Fruit fly (Drosophila melanogaster) whole organism, embryonic: Measurements from ENCODE around the gene Gr64a.

Source experiments
- BEAF-32 ChIP-seq: fragments of 200-800 bp; sonication (Bioruptor generic); optimal IDR thresholded peaks from 3 replicates; lab custom pipeline; 2017; ENCODE audit warnings: missing biosample characterization, missing genetic modification characterization, mild to moderate bottlenecking, moderate library complexity, missing genetic modification reagents
- CG10209 ChIP-seq: fragments of 200-800 bp; sonication (Bioruptor generic); optimal IDR thresholded peaks from 3 replicates; lab custom pipeline; 2017; ENCODE audit warnings: missing biosample characterization, mild to moderate bottlenecking, missing genetic modification characterization, missing genetic modification reagents
- CG10267 ChIP-seq: fragments of 200-800 bp; sonication (Bioruptor generic); optimal IDR thresholded peaks from 2 replicates; lab custom pipeline; 2018; ENCODE audit warnings: missing biosample characterization, mild to moderate bottlenecking, missing genetic modification characterization, moderate library complexity
- CG10274 ChIP-seq: fragments of 200-800 bp; sonication (Bioruptor generic); optimal IDR thresholded peaks from 3 replicates; lab custom pipeline; 2017; ENCODE audit warnings: missing biosample characterization, mild to moderate bottlenecking, missing genetic modification characterization
- CG10366 ChIP-seq: fragments of 200-800 bp; sonication (Bioruptor generic); IDR thresholded peaks from 2 replicates; pipeline ENCODE4 v1.3.6; 2022; ENCODE audit warnings: missing biosample characterization, missing genetic modification characterization
- CG10543 ChIP-seq: fragments of 200-800 bp; sonication (Bioruptor generic); optimal IDR thresholded peaks from 3 replicates; lab custom pipeline; 2017; ENCODE audit warnings: missing biosample characterization, mild to moderate bottlenecking, missing genetic modification characterization, moderate library complexity
- CG12236 ChIP-seq: fragments of 200-800 bp; sonication (Bioruptor generic); optimal IDR thresholded peaks from 2 replicates; lab custom pipeline; 2016; ENCODE audit warnings: missing biosample characterization, missing genetic modification characterization
- CG12659 ChIP-seq: fragments of 200-800 bp; sonication (Bioruptor generic); optimal IDR thresholded peaks from 3 replicates; lab custom pipeline; 2017; ENCODE audit warnings: mild to moderate bottlenecking, missing biosample characterization, missing genetic modification reagents, missing genetic modification characterization
- CG15601 ChIP-seq: fragments of 200-800 bp; sonication (Bioruptor generic); optimal IDR thresholded peaks from 3 replicates; lab custom pipeline; 2019; ENCODE audit warnings: missing biosample characterization, mild to moderate bottlenecking, missing genetic modification characterization, moderate library complexity
- CG31365 ChIP-seq: fragments of 200-800 bp; sonication (Bioruptor generic); optimal IDR thresholded peaks from 2 replicates; lab custom pipeline; 2018; ENCODE audit warnings: missing biosample characterization, mild to moderate bottlenecking, missing genetic modification characterization
- CG31388 ChIP-seq: fragments of 200-800 bp; sonication (Bioruptor generic); optimal IDR thresholded peaks from 2 replicates; lab custom pipeline; 2016; ENCODE audit warnings: missing biosample characterization, missing genetic modification characterization
- CG3838 ChIP-seq: fragments of 200-800 bp; sonication (Bioruptor generic); optimal IDR thresholded peaks from 3 replicates; lab custom pipeline; 2016; ENCODE audit warnings: missing biosample characterization, missing genetic modification characterization
- CG4360 ChIP-seq: fragments of 200-800 bp; sonication (Bioruptor generic); IDR thresholded peaks from 2 replicates; pipeline ENCODE4 v1.3.6; 2022; ENCODE audit warnings: missing biosample characterization, missing genetic modification characterization
- CG4617 ChIP-seq: fragments of 200-800 bp; sonication (Bioruptor generic); optimal IDR thresholded peaks from 3 replicates; lab custom pipeline; 2016; ENCODE audit warnings: missing biosample characterization, missing genetic modification characterization, borderline replicate concordance
- CG6254 ChIP-seq: fragments of 200-800 bp; sonication (Bioruptor generic); optimal IDR thresholded peaks from 3 replicates; lab custom pipeline; 2017; ENCODE audit warnings: mild to moderate bottlenecking, missing biosample characterization, missing genetic modification reagents, missing genetic modification characterization
- CG6689 ChIP-seq: fragments of 200-800 bp; sonication (Bioruptor generic); IDR thresholded peaks from 2 replicates; pipeline ENCODE4 v1.3.6; 2022; ENCODE audit warnings: missing biosample characterization, missing genetic modification characterization
- CG8290 ChIP-seq, 3 experiments: fragments of 200-800 bp; sonication (Bioruptor generic); optimal IDR thresholded peaks; 2 replicates each; lab custom pipeline; 2016 to 2019; ENCODE audit warnings: missing biosample characterization in 3 of 3, missing genetic modification characterization in 3 of 3, mild to moderate bottlenecking in 2 of 3, moderate library complexity in 1 of 3
- Deaf1 ChIP-seq: fragments of 200-800 bp; optimal IDR thresholded peaks from 3 replicates; lab custom pipeline; 2019; ENCODE audit warnings: missing biosample characterization, mild to moderate bottlenecking, missing genetic modification characterization, moderate library complexity
- Dfd ChIP-seq, 2 experiments: fragments of >200 bp; optimal IDR thresholded peaks; 2 replicates each; lab custom pipeline; 2017; ENCODE audit warnings: missing biosample characterization in 2 of 2, missing genetic modification characterization in 2 of 2
- Dp ChIP-seq: fragments of 200-800 bp; sonication (Bioruptor generic); optimal IDR thresholded peaks from 2 replicates; lab custom pipeline; 2018; ENCODE audit warnings: missing biosample characterization, mild to moderate bottlenecking, missing genetic modification characterization, moderate library complexity
- E2f2 ChIP-seq: fragments of 200-800 bp; sonication (Bioruptor generic); IDR thresholded peaks from 2 replicates; pipeline ENCODE4 v1.3.6; 2022; ENCODE audit warnings: missing biosample characterization, missing genetic modification characterization
- Ets97D ChIP-seq: fragments of 200-800 bp; sonication (Bioruptor generic); optimal IDR thresholded peaks from 3 replicates; lab custom pipeline; 2016; ENCODE audit warnings: missing biosample characterization, missing genetic modification characterization
- HHEX ChIP-seq: fragments of 200-800 bp; sonication (Bioruptor generic); optimal IDR thresholded peaks from 3 replicates; lab custom pipeline; 2017; ENCODE audit warnings: missing biosample characterization, mild to moderate bottlenecking, missing genetic modification characterization, missing genetic modification reagents
- HLH4C ChIP-seq: fragments of 200-800 bp; sonication (Bioruptor generic); IDR thresholded peaks from 3 replicates; pipeline ENCODE4 v1.3.6; 2022; ENCODE audit warnings: missing biosample characterization, missing genetic modification characterization; ENCODE audit not compliant: partially characterized antibody
- HmgZ ChIP-seq: fragments of 200-800 bp; sonication (Bioruptor generic); optimal IDR thresholded peaks from 2 replicates; lab custom pipeline; 2018; ENCODE audit warnings: missing biosample characterization, mild to moderate bottlenecking, missing genetic modification characterization
- Hmr ChIP-seq: fragments of 200-800 bp; sonication (Bioruptor generic); optimal IDR thresholded peaks from 3 replicates; lab custom pipeline; 2017; ENCODE audit warnings: mild to moderate bottlenecking, missing biosample characterization, missing genetic modification reagents, missing genetic modification characterization
- MBD-R2 ChIP-seq: fragments of 200-800 bp; sonication (Bioruptor generic); IDR thresholded peaks from 2 replicates; pipeline ENCODE4 v1.3.6; 2022; ENCODE audit warnings: missing biosample characterization, missing genetic modification characterization
- Pdp1 ChIP-seq, 2 experiments: fragments of 200-800 bp; sonication (Bioruptor generic); optimal IDR thresholded peaks; 3 replicates each; lab custom pipeline; 2016; ENCODE audit warnings: missing biosample characterization in 2 of 2, missing genetic modification characterization in 2 of 2, mild to moderate bottlenecking in 1 of 2, moderate library complexity in 1 of 2
- Sin3A ChIP-seq: fragments of >200 bp; optimal IDR thresholded peaks from 2 replicates; lab custom pipeline; 2018
- TFAM ChIP-seq: fragments of 200-800 bp; sonication (Bioruptor generic); optimal IDR thresholded peaks from 2 replicates; lab custom pipeline; 2017; ENCODE audit warnings: missing biosample characterization, missing genetic modification characterization, inconsistent platforms
- YL-1 ChIP-seq: fragments of 200-800 bp; sonication (Bioruptor generic); optimal IDR thresholded peaks from 3 replicates; lab custom pipeline; 2017; ENCODE audit warnings: missing biosample characterization, mild to moderate bottlenecking, missing genetic modification characterization
- amos ChIP-seq: fragments of 200-800 bp; sonication (Bioruptor generic); IDR thresholded peaks from 2 replicates; pipeline ENCODE4 v1.3.6; 2022; ENCODE audit warnings: missing biosample characterization, missing genetic modification characterization; ENCODE audit not compliant: partially characterized antibody
- cas ChIP-seq: fragments of 200-800 bp; sonication (Bioruptor generic); IDR thresholded peaks from 2 replicates; pipeline ENCODE4 v1.3.6; 2022; ENCODE audit warnings: missing biosample characterization, missing genetic modification characterization
- croc ChIP-seq: fragments of 200-800 bp; sonication (Bioruptor generic); conservative IDR thresholded peaks from 3 replicates; pipeline ENCODE4 v1.3.6; 2022; ENCODE audit warnings: missing biosample characterization, missing genetic modification characterization
- ems ChIP-seq: fragments of 200-800 bp; sonication (Bioruptor generic); optimal IDR thresholded peaks from 3 replicates; lab custom pipeline; 2016; ENCODE audit warnings: missing biosample characterization, missing genetic modification characterization
- esg ChIP-seq: fragments of 200-800 bp; sonication (Bioruptor generic); conservative IDR thresholded peaks from 2 replicates; pipeline ENCODE4 v1.3.6; 2022; ENCODE audit warnings: missing biosample characterization, missing genetic modification characterization
- hbn ChIP-seq: fragments of 200-800 bp; sonication (Bioruptor generic); IDR thresholded peaks from 2 replicates; pipeline ENCODE4 v1.3.6; 2022; ENCODE audit warnings: missing biosample characterization, missing genetic modification characterization; ENCODE audit not compliant: partially characterized antibody
- hkb ChIP-seq, 2 experiments: fragments of 200-800 bp in 1 of 2; fragments of >200 bp in 1 of 2; sonication (Bioruptor generic) in 1 of 2; IDR thresholded peaks in 1 of 2; optimal IDR thresholded peaks in 1 of 2; 2 replicates each; pipeline versions ENCODE4 v1.3.6 to Lab custom; 2017 to 2022; ENCODE audit warnings: missing biosample characterization in 1 of 2, missing genetic modification characterization in 1 of 2
- nerfin-1 ChIP-seq: fragments of 200-800 bp; sonication (Bioruptor generic); optimal IDR thresholded peaks from 3 replicates; lab custom pipeline; 2019; ENCODE audit warnings: missing biosample characterization, mild to moderate bottlenecking, missing genetic modification characterization, moderate library complexity
- nmo ChIP-seq: fragments of 200-800 bp; sonication (Bioruptor generic); optimal IDR thresholded peaks from 2 replicates; lab custom pipeline; 2018; ENCODE audit warnings: missing biosample characterization, mild to moderate bottlenecking, missing genetic modification characterization, moderate library complexity
- row ChIP-seq: fragments of 200-800 bp; sonication (Bioruptor generic); IDR thresholded peaks from 3 replicates; pipeline ENCODE4 v1.3.6; 2022; ENCODE audit warnings: missing biosample characterization, missing genetic modification characterization
- sd ChIP-seq: fragments of 200-800 bp; sonication (Bioruptor generic); optimal IDR thresholded peaks from 3 replicates; lab custom pipeline; 2018; ENCODE audit warnings: missing biosample characterization, mild to moderate bottlenecking, missing genetic modification characterization, moderate library complexity
- twi ChIP-seq: fragments of 200-800 bp; optimal IDR thresholded peaks from 2 replicates; lab custom pipeline; 2019; ENCODE audit warnings: missing biosample characterization, mild to moderate bottlenecking, missing genetic modification characterization, moderate library complexity
- zf30C ChIP-seq: fragments of 200-800 bp; sonication (Bioruptor generic); optimal IDR thresholded peaks from 3 replicates; lab custom pipeline; 2018; ENCODE audit warnings: missing biosample characterization, mild to moderate bottlenecking, missing genetic modification characterization

The Gr64a gene

dm6 chr3L:4021260-4021831 is 5.2 kb upstream of the Gr64a start, which contains the start of gene Mul1 (continued):
- TF ChIP-seq CG4360 (GFP tag; lab: Robert Waterston, UW) (no peak), CG12236 (GFP tag; lab: Kevin White, UChicago) (no peak), CG6254 (GFP tag; lab: Kevin White, UChicago) (peak; percentile 36), CG10366 (GFP tag; lab: Robert Waterston, UW) (peak; percentile 22; the same call in 1 of the 2 replicates), Dfd (GFP tag; optimal IDR thresholded peaks at IDR 0.05; lab: Kevin White, UChicago) (no peak), CG6689 (no peak), CG31388 (no peak), zf30C (GFP tag; lab: Kevin White, UChicago) (no peak), nerfin-1 (tag; lab: Kevin White, UChicago) (peak; percentile 51), sd (tag; lab: Kevin White, UChicago) (peak; percentile 10), Dp (peak; percentile 91), Pdp1 (GFP tag; optimal IDR thresholded peaks at IDR 0.05; lab: Kevin White, UChicago) (peak in 1 of 2 experiments; percentile 77), TFAM (GFP tag; lab: Kevin White, UChicago) (no peak), Sin3A (lab: Kevin White, UChicago) (peak; percentile 3), CG15601 (tag; lab: Kevin White, UChicago) (no peak), BEAF-32 (GFP tag; lab: Kevin White, UChicago) (peak; percentile 36), Ets97D (GFP tag; lab: Kevin White, UChicago) (peak; percentile 43), HmgZ (tag; lab: Kevin White, UChicago) (peak; percentile 35), Deaf1 (no peak), CG10209 (GFP tag; lab: Kevin White, UChicago) (no peak), ems (GFP tag; lab: Kevin White, UChicago) (no peak), E2f2 (GFP tag; lab: Robert Waterston, UW) (peak; percentile 93), CG10543 (GFP tag; lab: Kevin White, UChicago) (no peak), HLH4C (GFP tag; lab: Robert Waterston, UW) (0 out of 3 replicates have a peak, but pooled peaks have one; percentile 26), twi (tag; lab: Kevin White, UChicago) (peak; percentile 33), YL-1 (peak; percentile 42), CG8290 (GFP tag; optimal IDR thresholded peaks at IDR 0.05; lab: Kevin White, UChicago) (no peak), CG8290 (tag; optimal IDR thresholded peaks at IDR 0.05; lab: Kevin White, UChicago) (peak in 1 of 2 experiments; percentile 45), CG4617 (peak; percentile 25), hbn (GFP tag; lab: Robert Waterston, UW) (0 out of 2 replicates have a peak, but pooled peaks have one; percentile 17), CG10267 (peak; percentile 19), cas (GFP tag; lab: Robert Waterston, UW) (no peak), CG31365 (tag; lab: Kevin White, UChicago) (no peak), amos (GFP tag; lab: Robert Waterston, UW) (peak; percentile 38; the same call in 1 of the 2 replicates), CG10274 (no peak), esg (GFP tag; lab: Robert Waterston, UW) (no peak), row (peak; percentile 27; the same call in 1 of the 3 replicates), HHEX (GFP tag; lab: Kevin White, UChicago) (no peak), nmo (GFP tag; lab: Kevin White, UChicago) (peak; percentile 37), Hmr (GFP tag; lab: Kevin White, UChicago) (peak; percentile 17), croc (GFP tag; lab: Robert Waterston, UW) (no peak), hkb (optimal IDR thresholded peaks at IDR 0.05; lab: Kevin White, UChicago) (no peak), hkb (GFP tag; IDR thresholded peaks at IDR 0.05; lab: Robert Waterston, UW) (0 out of 2 replicates have a peak, but pooled peaks have one; percentile 8), CG3838 (GFP tag; lab: Kevin White, UChicago) (no peak), MBD-R2 (GFP tag; lab: Robert Waterston, UW) (peak; percentile 83), CG12659 (peak; percentile 46)
- TF ChIP-seq, all 482 proteins: peak for 53
